Worm (Caenorhabditis elegans): ENCODE results near the gene btb-18.

Gene btb-18

DNA sequence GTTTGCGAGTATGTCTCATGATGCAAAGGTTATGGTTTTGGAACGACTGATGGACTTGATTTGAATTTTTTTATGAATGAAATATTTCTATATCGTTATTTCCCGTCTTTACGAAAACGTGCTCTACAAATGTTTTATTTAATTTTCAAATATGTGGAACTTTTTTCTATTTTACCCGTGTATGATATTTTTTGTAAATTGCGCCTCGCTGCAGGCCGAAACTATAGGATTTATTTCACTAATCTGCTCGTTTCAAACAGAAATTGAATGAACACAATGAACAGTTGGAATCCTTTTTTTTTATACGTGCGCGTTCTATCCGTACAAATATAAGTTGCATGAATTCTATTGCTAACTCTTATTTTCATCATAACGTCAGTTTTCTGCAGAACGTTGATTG lies at the start of gene btb-18:
TSS of gene btb-18 (plus strand) at position 301 of the 400 bp plus-strand sequence.
- no peak for TF ChIP-seq ceh-82 (tag; optimal IDR thresholded peaks at IDR 0.05)
- TF ChIP-seq unc-98 (GFP tag; IDR thresholded peaks at IDR 0.05), result no peak
- no peak for TF ChIP-seq lin-35 (GFP tag; optimal IDR thresholded peaks at IDR 0.05)
- TF ChIP-seq lin-13 (GFP tag; optimal IDR thresholded peaks at IDR 0.05), result no peak
- no peak for TF ChIP-seq hlh-4 (tag; optimal IDR thresholded peaks at IDR 0.05)

DNA sequence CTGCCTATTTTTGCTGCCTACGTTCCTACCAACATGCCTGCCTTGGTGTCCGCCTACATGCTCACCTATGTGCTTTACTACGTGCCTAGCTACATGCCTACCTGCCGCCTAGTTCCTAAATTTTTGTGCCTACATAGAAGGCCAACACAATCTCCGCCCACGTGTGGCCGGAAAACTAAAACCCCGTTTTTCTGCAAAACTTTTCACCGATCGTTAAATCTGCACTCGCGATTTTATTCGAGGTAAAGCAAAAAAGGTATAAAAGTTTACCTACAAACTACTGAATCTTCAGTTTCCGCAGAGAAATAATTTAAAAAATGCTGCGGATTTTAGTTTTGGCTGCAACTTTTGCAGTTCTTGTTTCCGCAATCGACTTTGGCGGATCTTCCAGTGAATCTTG lies 48.6 kb upstream of the btb-18 start, which contains the start of gene clec-124:
TSS of gene clec-124 (plus strand) at position 301 of the 400 bp plus-strand sequence.
- TF ChIP-seq nhr-84 (tag; optimal IDR thresholded peaks at IDR 0.05) (no peak), nhr-77 (tag; optimal IDR thresholded peaks at IDR 0.05) (no peak), hpl-2 (GFP tag; optimal IDR thresholded peaks at IDR 0.05) (no peak), Y116A8C.19 (tag; optimal IDR thresholded peaks at IDR 0.05; ENCODE audit: borderline replicate concordance) (no peak)

DNA sequence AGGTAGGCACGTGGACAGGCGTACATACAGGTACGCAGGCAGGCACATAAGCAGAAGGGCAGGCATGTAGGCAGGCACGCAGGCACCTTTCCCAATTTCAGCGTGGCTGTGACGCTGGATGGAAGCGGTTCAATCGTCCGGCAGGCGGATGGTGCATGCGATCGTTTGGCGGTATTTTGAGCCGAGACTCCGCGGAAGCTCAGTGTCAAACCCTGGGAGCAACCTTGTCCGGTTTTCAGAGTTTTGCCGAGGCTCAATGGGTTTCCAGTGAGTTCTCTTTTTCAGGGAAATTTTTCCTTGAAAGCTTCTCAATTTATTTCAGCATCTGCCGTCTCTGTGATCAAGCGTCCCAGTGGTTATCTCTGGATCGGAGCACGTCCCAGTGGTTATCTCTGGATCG lies 47.8 kb upstream of the btb-18 start:
- TF ChIP-seq mef-2 (tag; optimal IDR thresholded peaks at IDR 0.05), result no peak
- TF ChIP-seq vab-15 (tag; optimal IDR thresholded peaks at IDR 0.05), result no peak
- TF ChIP-seq ztf-4 (tag; optimal IDR thresholded peaks at IDR 0.05), result no peak
- TF ChIP-seq nhr-77 (tag; optimal IDR thresholded peaks at IDR 0.05), result no peak
- TF ChIP-seq efl-3 (GFP tag; optimal IDR thresholded peaks at IDR 0.05), result no peak
- TF ChIP-seq aly-2 (tag; optimal IDR thresholded peaks at IDR 0.05), result no peak
- no peak for TF ChIP-seq F16B12.6 (tag; optimal IDR thresholded peaks at IDR 0.05)
- no peak for TF ChIP-seq lin-13 (GFP tag; optimal IDR thresholded peaks at IDR 0.05)
- TF ChIP-seq ets-5 (GFP tag; IDR thresholded peaks at IDR 0.05), result no peak
- TF ChIP-seq mdl-1 (tag; optimal IDR thresholded peaks at IDR 0.05), result no peak
- TF ChIP-seq lsy-2 (tag; optimal IDR thresholded peaks at IDR 0.05), result no peak
- no peak for TF ChIP-seq efl-1 (optimal IDR thresholded peaks at IDR 0.05)
- TF ChIP-seq efl-1 (GFP tag; optimal IDR thresholded peaks at IDR 0.05 in 1 of 2), result no peak
- no peak for TF ChIP-seq C34B4.2 (tag; optimal IDR thresholded peaks at IDR 0.05)
- TF ChIP-seq hlh-17 (GFP tag; optimal IDR thresholded peaks at IDR 0.05; ENCODE audit: borderline replicate concordance), result no peak
- no peak for TF ChIP-seq fkh-10 (GFP tag; optimal IDR thresholded peaks at IDR 0.05)
- no peak for TF ChIP-seq nhr-71 (tag; optimal IDR thresholded peaks at IDR 0.05)
- TF ChIP-seq nhr-76 (tag; optimal IDR thresholded peaks at IDR 0.05), result no peak
- no peak for TF ChIP-seq sptf-1 (tag; optimal IDR thresholded peaks at IDR 0.05)
- no peak for TF ChIP-seq zag-1 (tag; optimal IDR thresholded peaks at IDR 0.05)
- no peak for TF ChIP-seq ceh-8 (GFP tag; optimal IDR thresholded peaks at IDR 0.05)

DNA sequence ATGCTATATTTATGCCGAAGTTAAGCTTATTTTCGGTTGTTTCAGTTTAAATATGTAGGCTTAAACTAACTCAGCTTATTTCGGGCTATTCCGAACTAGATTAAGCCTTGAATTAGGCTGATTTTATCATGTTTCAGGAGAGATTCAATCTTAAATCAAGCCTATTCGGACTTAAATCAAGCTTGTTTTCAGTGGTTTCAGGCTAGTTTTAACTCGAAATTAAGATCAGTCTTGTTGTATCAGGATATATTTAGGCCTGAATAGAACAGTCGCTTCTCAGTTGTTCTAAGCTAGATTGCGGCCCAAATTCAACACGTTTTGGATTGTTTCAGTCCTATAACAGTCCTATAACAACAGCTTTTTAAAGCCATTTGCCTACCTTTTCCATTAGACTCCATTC lies 46.2 kb upstream of the btb-18 start:
- TF ChIP-seq aly-2 (tag; optimal IDR thresholded peaks at IDR 0.05), result no peak
- no peak for TF ChIP-seq nhr-77 (tag; optimal IDR thresholded peaks at IDR 0.05)
- no peak for TF ChIP-seq ces-1 (GFP tag; optimal IDR thresholded peaks at IDR 0.05)
- TF ChIP-seq egl-27 (tag; optimal IDR thresholded peaks at IDR 0.05), result no peak
- TF ChIP-seq fos-1 (tag; optimal IDR thresholded peaks at IDR 0.05), result no peak
- no peak for TF ChIP-seq pax-3 (tag; optimal IDR thresholded peaks at IDR 0.05)
- no peak for TF ChIP-seq unc-98 (GFP tag; IDR thresholded peaks at IDR 0.05)
- no peak for TF ChIP-seq mab-9 (GFP tag; IDR thresholded peaks at IDR 0.05)
- no peak for TF ChIP-seq lin-13 (GFP tag; optimal IDR thresholded peaks at IDR 0.05)
- TF ChIP-seq nhr-11 (tag; optimal IDR thresholded peaks at IDR 0.05), result no peak
- no peak for TF ChIP-seq jun-1 (tag; optimal IDR thresholded peaks at IDR 0.05)
- no peak for TF ChIP-seq fkh-4 (tag; optimal IDR thresholded peaks at IDR 0.05; ENCODE audit: borderline replicate concordance)
- no peak for TF ChIP-seq zip-4 (GFP tag; optimal IDR thresholded peaks at IDR 0.05)

DNA sequence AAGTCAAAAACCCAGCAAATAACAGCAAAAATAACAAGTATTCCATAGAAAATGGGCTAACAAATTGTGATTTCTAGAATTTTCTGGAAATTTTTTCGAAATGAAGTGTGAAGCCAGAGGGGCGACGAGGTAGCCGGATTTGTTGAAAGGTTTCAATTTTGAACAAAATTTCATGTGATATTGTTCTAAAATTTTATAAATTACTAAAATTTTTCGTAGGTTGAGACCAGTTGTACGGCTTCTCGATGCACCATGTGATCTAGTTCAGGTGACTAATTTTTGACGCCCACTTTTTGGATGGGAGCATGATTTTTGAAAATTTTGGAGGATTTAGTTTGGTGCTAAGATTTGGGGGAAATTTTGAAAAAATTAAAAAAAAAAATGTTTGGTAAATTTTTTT lies 38.8 kb upstream of the btb-18 start, which contains the start of gene gcy-19:
TSS of gene gcy-19 (minus strand) at position 101 of the 400 bp plus-strand sequence.
- TF ChIP-seq mep-1 (tag; optimal IDR thresholded peaks at IDR 0.05), result no peak
- no peak for TF ChIP-seq Y116A8C.19 (tag; optimal IDR thresholded peaks at IDR 0.05; ENCODE audit: borderline replicate concordance)
- no peak for TF ChIP-seq ztf-11 (tag; optimal IDR thresholded peaks at IDR 0.05)
- no peak for TF ChIP-seq elt-3 (tag; optimal IDR thresholded peaks at IDR 0.05)
- TF ChIP-seq ceh-88 (GFP tag; IDR thresholded peaks at IDR 0.05), result no peak
